Worm (Caenorhabditis elegans): ENCODE data around the gene gcy-11.

DNA sequence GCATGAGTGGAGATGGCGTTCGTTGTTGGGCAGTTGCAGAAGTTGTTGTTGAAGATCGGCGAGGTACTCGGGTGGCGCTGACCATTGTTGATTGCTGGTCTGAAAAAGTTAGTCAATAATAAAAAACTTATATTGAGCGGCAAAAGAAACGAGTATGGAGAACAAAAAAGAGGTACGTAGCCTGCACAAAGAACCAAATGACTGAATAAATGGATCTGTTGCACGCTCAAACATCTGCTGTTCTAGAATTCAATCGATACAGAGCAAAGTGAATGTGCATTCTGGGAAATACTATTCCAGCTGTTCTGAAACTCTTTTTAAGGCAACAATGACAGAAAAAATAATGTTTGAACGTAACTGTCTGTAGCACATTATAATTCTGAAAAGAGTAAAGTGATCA, 45.3 kb upstream of the gcy-11 start, which contains the start of gene lido-2:
- TF ChIP-seq sea-1 (GFP tag; conservative IDR thresholded peaks at IDR 0.05) = no peak
- no peak for TF ChIP-seq hmg-4 (GFP tag; optimal IDR thresholded peaks at IDR 0.05)
- no peak for TF ChIP-seq ama-1 (optimal IDR thresholded peaks at IDR 0.05)
- TF ChIP-seq B0310.2 (tag; optimal IDR thresholded peaks at IDR 0.05) = no peak
- no peak for TF ChIP-seq ceh-13 (GFP tag; optimal IDR thresholded peaks at IDR 0.05)

Data from whole organism, early embryonic.